Fruit fly (Drosophila melanogaster): Measurements from ENCODE around the gene Gr64e.

The Gr64e gene

dm6 chr3L:4059293-4059820 is 27.4 kb downstream of the Gr64e start, which contains the start of gene Ugt305A1 (continued):
- TF ChIP-seq CG13123 (GFP tag; optimal IDR thresholded peaks at IDR 0.05) (no peak), CG4707 (GFP tag; optimal IDR thresholded peaks at IDR 0.05) (no peak), ERR (GFP tag; optimal IDR thresholded peaks at IDR 0.05) (no peak), mam (GFP tag; optimal IDR thresholded peaks at IDR 0.05) (no peak), tll (GFP tag; optimal IDR thresholded peaks at IDR 0.05) (no peak), CG8478 (optimal IDR thresholded peaks at IDR 0.05) (no peak), CG18764 (GFP tag; optimal IDR thresholded peaks at IDR 0.05) (no peak), Hey (tag; optimal IDR thresholded peaks at IDR 0.05) (no peak), Ravus (GFP tag; IDR thresholded peaks at IDR 0.05) (no peak), CG6854 (GFP tag; optimal IDR thresholded peaks at IDR 0.05) (no peak), CG11723 (GFP tag; optimal IDR thresholded peaks at IDR 0.05) (no peak), Hr39 (optimal IDR thresholded peaks at IDR 0.05) (no peak), CG2202 (tag; optimal IDR thresholded peaks at IDR 0.05) (no peak), CG16863 (GFP tag; optimal IDR thresholded peaks at IDR 0.05) (no peak), CrebB (tag; optimal IDR thresholded peaks at IDR 0.05) (no peak), CG4730 (GFP tag; IDR thresholded peaks at IDR 0.05) (no peak), gsb-n (tag; optimal IDR thresholded peaks at IDR 0.05) (no peak), CG11695 (GFP tag; IDR thresholded peaks at IDR 0.05) (no peak), D19A (tag; optimal IDR thresholded peaks at IDR 0.05) (no peak), Blimp-1 (GFP tag; optimal IDR thresholded peaks at IDR 0.05) (no peak), CG3281 (GFP tag; optimal IDR thresholded peaks at IDR 0.05) (no peak), CG12659 (GFP tag; optimal IDR thresholded peaks at IDR 0.05) (peak; percentile 11), CG15601 (tag; optimal IDR thresholded peaks at IDR 0.05) (no peak), CoRest (tag; optimal IDR thresholded peaks at IDR 0.05) (no peak), NFAT (GFP tag; IDR thresholded peaks at IDR 0.05) (no peak), CG1602 (GFP tag; optimal IDR thresholded peaks at IDR 0.05) (no peak), CG4617 (GFP tag; optimal IDR thresholded peaks at IDR 0.05; ENCODE audit: borderline replicate concordance) (no peak), Ets97D (GFP tag; optimal IDR thresholded peaks at IDR 0.05) (no peak), CG5953 (GFP tag; IDR thresholded peaks at IDR 0.05) (no peak), zfh1 (GFP tag; IDR thresholded peaks at IDR 0.05) (no peak), ranshi (GFP tag; IDR thresholded peaks at IDR 0.05) (no peak), Eip74EF (GFP tag; optimal IDR thresholded peaks at IDR 0.05) (no peak), crp (GFP tag; optimal IDR thresholded peaks at IDR 0.05) (no peak), E2f2 (GFP tag; IDR thresholded peaks at IDR 0.05) (no peak), TFAM (GFP tag; optimal IDR thresholded peaks at IDR 0.05) (no peak), fd3F (GFP tag; optimal IDR thresholded peaks at IDR 0.05) (no peak), pfk (GFP tag; optimal IDR thresholded peaks at IDR 0.05) (no peak), CHES-1-like (GFP tag; optimal IDR thresholded peaks at IDR 0.05) (no peak), CG12104 (GFP tag; optimal IDR thresholded peaks at IDR 0.05) (no peak), zfh2 (GFP tag; optimal IDR thresholded peaks at IDR 0.05) (no peak), Doc2 (GFP tag; IDR thresholded peaks at IDR 0.05) (no peak), Meics (GFP tag; optimal IDR thresholded peaks at IDR 0.05) (no peak), CG6765 (GFP tag; optimal IDR thresholded peaks at IDR 0.05) (no peak), rib (GFP tag; IDR thresholded peaks at IDR 0.05) (no peak), Pdp1 (GFP tag; optimal IDR thresholded peaks at IDR 0.05) (no peak), HLH54F (GFP tag; optimal IDR thresholded peaks at IDR 0.05) (no peak), CG10321 (GFP tag; IDR thresholded peaks at IDR 0.05) (no peak), tio (GFP tag; optimal IDR thresholded peaks at IDR 0.05) (no peak), CG34224 (GFP tag; IDR thresholded peaks at IDR 0.05; ENCODE audit: partially characterized antibody) (no peak), row (GFP tag; IDR thresholded peaks at IDR 0.05) (peak; percentile 50; the same call in 2 of the 3 replicates), CG12071 (GFP tag; optimal IDR thresholded peaks at IDR 0.05) (no peak), Med (GFP tag) (peak; percentile 65)

All from whole organism, embryonic.